Worm (Caenorhabditis elegans): Measurements from ENCODE around the gene F46H5.11.

F46H5.11 gene

DNA sequence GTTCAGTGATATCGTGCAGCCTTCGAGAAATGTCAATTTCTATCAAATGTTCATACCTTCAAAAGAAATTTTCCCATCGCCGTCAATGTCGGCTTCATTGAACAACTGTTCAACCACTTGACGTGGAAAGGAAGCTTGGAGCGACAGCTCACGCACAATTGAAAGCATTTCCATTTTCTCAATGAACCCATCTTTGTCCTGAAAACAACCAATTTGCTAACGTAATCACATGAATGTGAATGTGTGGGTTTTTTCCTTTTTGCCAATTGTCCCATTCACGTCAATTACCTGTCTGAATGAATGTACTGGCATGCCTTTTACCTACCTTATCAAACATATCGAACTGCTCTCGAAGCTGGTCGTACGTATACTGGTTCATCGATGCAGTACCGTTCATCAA lies 24.4 kb upstream of the F46H5.11 start:
- TF ChIP-seq C17E4.6 (GFP tag; IDR thresholded peaks at IDR 0.05) (no peak), Y56A3A.18 (GFP tag; IDR thresholded peaks at IDR 0.05) (no peak), dox-1 (GFP tag; IDR thresholded peaks at IDR 0.05) (peak; percentile 60), him-1 (tag; optimal IDR thresholded peaks at IDR 0.05) (no peak), unc-62 (GFP tag; optimal IDR thresholded peaks at IDR 0.05) (peak; percentile 29), F23B12.7 (tag; optimal IDR thresholded peaks at IDR 0.05; ENCODE audit: insufficient read depth) (no peak), C06A6.2 (GFP tag; conservative IDR thresholded peaks at IDR 0.05) (no peak), pbrm-1 (GFP tag; IDR thresholded peaks at IDR 0.05) (0 out of 2 replicates have a peak, but pooled peaks have one; percentile 36), sdz-38 (tag; optimal IDR thresholded peaks at IDR 0.05) (no peak), ets-4 (GFP tag; optimal IDR thresholded peaks at IDR 0.05) (peak; percentile 26), nhr-80 (tag; optimal IDR thresholded peaks at IDR 0.05) (peak; percentile 96), atf-7 (tag; optimal IDR thresholded peaks at IDR 0.05) (peak; percentile 44), Y79H2A.3 (GFP tag; conservative IDR thresholded peaks at IDR 0.05) (no peak), gei-17 (GFP tag; optimal IDR thresholded peaks at IDR 0.05) (no peak), hmg-1.2 (GFP tag; IDR thresholded peaks at IDR 0.05) (0 out of 2 replicates have a peak, but pooled peaks have one; percentile 17), nhr-179 (tag; optimal IDR thresholded peaks at IDR 0.05) (no peak), rcor-1 (GFP tag; IDR thresholded peaks at IDR 0.05) (no peak), K12H6.12 (tag; optimal IDR thresholded peaks at IDR 0.05) (no peak), ztf-25 (GFP tag; IDR thresholded peaks at IDR 0.05) (no peak), dpff-1 (tag; optimal IDR thresholded peaks at IDR 0.05) (no peak), B0336.3 (GFP tag; IDR thresholded peaks at IDR 0.05) (peak; percentile 53; the same call in 1 of the 2 replicates), ztf-22 (GFP tag; optimal IDR thresholded peaks at IDR 0.05) (peak; percentile 53), lsl-1 (GFP tag; optimal IDR thresholded peaks at IDR 0.05) (no peak), let-607 (tag; optimal IDR thresholded peaks at IDR 0.05) (peak; percentile 78 to 91), cebp-1 (GFP tag; IDR thresholded peaks at IDR 0.05) (no peak), cebp-1 (tag; optimal IDR thresholded peaks at IDR 0.05) (peak; percentile 39), snpc-1.3 (tag; optimal IDR thresholded peaks at IDR 0.05; ENCODE audit: insufficient read depth) (no peak)

DNA sequence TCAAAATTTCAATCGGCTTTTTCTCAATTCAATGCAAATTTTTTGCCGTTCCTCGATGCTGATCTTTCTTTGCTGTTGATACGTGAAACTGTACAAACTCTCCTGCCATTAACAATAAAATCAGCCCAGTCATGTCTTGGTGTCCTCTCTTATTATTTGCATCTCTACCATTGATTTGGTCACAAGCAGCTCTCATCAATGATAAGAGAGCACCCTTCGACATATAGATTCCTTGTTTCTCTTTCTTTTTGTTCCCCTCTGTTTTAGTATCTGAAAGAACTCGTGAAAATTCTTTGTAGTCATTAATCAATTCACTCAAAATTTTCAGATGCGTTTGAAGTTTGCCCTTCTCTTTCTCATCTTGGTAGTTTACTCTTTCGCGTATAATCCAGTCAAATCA lies 19.9 kb upstream of the F46H5.11 start, which contains the start of gene lron-7:
TSS of gene lron-7 (plus strand) at position 323 of the 400 bp plus-strand sequence.
- TF ChIP-seq efl-1 (GFP tag; optimal IDR thresholded peaks at IDR 0.05) (no peak), nhr-80 (tag; optimal IDR thresholded peaks at IDR 0.05) (peak; percentile 65)

DNA sequence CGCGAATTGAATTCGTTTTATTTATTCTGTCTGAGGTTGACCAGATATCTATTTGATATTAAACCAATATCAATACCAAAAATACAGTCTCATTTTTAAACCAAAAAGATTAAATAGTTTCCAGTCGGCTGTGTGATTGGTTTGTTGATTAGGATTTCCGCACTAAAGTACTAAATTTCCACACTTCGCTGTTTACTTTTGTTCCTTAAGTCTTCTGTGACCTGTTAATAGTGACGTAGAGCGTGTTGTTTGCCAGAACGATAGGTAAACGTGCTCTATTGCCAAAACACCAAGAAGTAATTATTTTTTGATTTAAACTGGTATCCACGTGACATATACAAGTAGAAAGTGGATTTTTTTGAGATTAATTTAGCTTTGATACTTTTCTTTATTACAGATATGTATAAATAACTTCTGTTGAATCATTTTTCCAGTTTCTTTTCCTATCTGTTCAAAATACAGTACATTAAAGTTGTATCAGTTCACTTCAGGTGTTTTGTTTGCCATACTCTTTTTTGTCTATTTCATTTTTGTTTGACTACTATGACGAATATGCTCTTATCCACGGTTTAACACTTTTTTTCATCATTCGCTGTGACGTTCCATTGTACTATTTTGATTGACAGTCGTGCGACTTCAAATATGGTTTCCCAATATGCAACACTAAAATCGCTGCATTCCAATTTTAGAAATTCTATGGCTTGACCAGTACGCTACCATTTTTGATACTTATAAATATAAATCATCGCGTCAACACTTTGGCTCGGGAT lies 19.2 kb upstream of the F46H5.11 start:
- TF ChIP-seq atf-7 (tag; optimal IDR thresholded peaks at IDR 0.05) = peak; percentile 65
- TF ChIP-seq F57C9.4 (tag; optimal IDR thresholded peaks at IDR 0.05) = no peak
- no peak for TF ChIP-seq F10E7.11 (tag; optimal IDR thresholded peaks at IDR 0.05)
- peak; percentile 62 for TF ChIP-seq nhr-80 (tag; optimal IDR thresholded peaks at IDR 0.05)
- peak; percentile 74 to 77 for TF ChIP-seq let-607 (tag; optimal IDR thresholded peaks at IDR 0.05)
- no peak for TF ChIP-seq ztf-25 (GFP tag; IDR thresholded peaks at IDR 0.05)
- peak; percentile 89 for TF ChIP-seq unc-62 (GFP tag; optimal IDR thresholded peaks at IDR 0.05)
- peak; percentile 68 for TF ChIP-seq pha-4 (tag; optimal IDR thresholded peaks at IDR 0.05)
- no peak for TF ChIP-seq K12H6.12 (tag; optimal IDR thresholded peaks at IDR 0.05)
- no peak for TF ChIP-seq dpff-1 (tag; optimal IDR thresholded peaks at IDR 0.05)
- TF ChIP-seq F37B4.10 (GFP tag; IDR thresholded peaks at IDR 0.05) = no peak
- no peak for TF ChIP-seq F39B2.1 (GFP tag; IDR thresholded peaks at IDR 0.05)
- TF ChIP-seq ztf-3 (GFP tag; optimal IDR thresholded peaks at IDR 0.05) = no peak
- TF ChIP-seq F57A8.1 (GFP tag; optimal IDR thresholded peaks at IDR 0.05) = no peak
- no peak for TF ChIP-seq Y67H2A.10 (GFP tag; conservative IDR thresholded peaks at IDR 0.05)
- TF ChIP-seq sptf-2 (GFP tag; optimal IDR thresholded peaks at IDR 0.05) = no peak
- no peak for TF ChIP-seq gei-17 (GFP tag; optimal IDR thresholded peaks at IDR 0.05)
- TF ChIP-seq ekl-4 (GFP tag; IDR thresholded peaks at IDR 0.05) = no peak
- TF ChIP-seq hlh-26 (GFP tag; conservative IDR thresholded peaks at IDR 0.05) = no peak
- TF ChIP-seq lag-1 (GFP tag; IDR thresholded peaks at IDR 0.05) = no peak
- no peak for TF ChIP-seq zim-3 (tag; optimal IDR thresholded peaks at IDR 0.05)
- no peak for TF ChIP-seq nhr-120 (GFP tag; IDR thresholded peaks at IDR 0.05)
- no peak for TF ChIP-seq snpc-3.4 (tag; optimal IDR thresholded peaks at IDR 0.05)
- no peak for TF ChIP-seq egl-18 (GFP tag; IDR thresholded peaks at IDR 0.05)
